Worm (Caenorhabditis elegans) whole organism, L4 larva: ENCODE measurements around the gene rom-2.

Experiments
- F37D6.2 ChIP-seq: sonication (generic microtip); optimal IDR thresholded peaks from 2 replicates; lab custom pipeline; 2016; ENCODE audit warnings: mild to moderate bottlenecking, missing genetic modification characterization, missing compliant biosample characterization
- F49E8.2 ChIP-seq: sonication (generic microtip); optimal IDR thresholded peaks from 2 replicates; lab custom pipeline; 2016; ENCODE audit warnings: missing compliant biosample characterization, mild to moderate bottlenecking, missing genetic modification characterization, borderline replicate concordance
- T26A8.4 ChIP-seq: fragments of 200-800 bp; sonication (Bioruptor generic); IDR thresholded peaks from 2 replicates; pipeline ENCODE4 v1.3.6; 2022; ENCODE audit warnings: missing genetic modification characterization, missing compliant biosample characterization
- Y105C5A.15 ChIP-seq: fragments of 200-800 bp; sonication (Bioruptor generic); IDR thresholded peaks from 2 replicates; pipeline ENCODE4 v1.3.6; 2022; ENCODE audit warnings: missing genetic modification characterization, missing compliant biosample characterization
- Y75B8A.6 ChIP-seq: fragments of 200-800 bp; sonication (Bioruptor generic); IDR thresholded peaks from 2 replicates; pipeline ENCODE4 v1.3.6; 2022; ENCODE audit warnings: missing genetic modification reagents, missing genetic modification characterization, missing compliant biosample characterization
- ceh-28 ChIP-seq: fragments of 150-350 bp; optimal IDR thresholded peaks from 2 replicates; lab custom pipeline; 2014; ENCODE audit warnings: missing biosample characterization, missing genetic modification reagents, missing genetic modification characterization
- ceh-44 ChIP-seq: fragments of 200-800 bp; sonication (Bioruptor generic); IDR thresholded peaks from 2 replicates; pipeline ENCODE4 v1.3.6; 2022; ENCODE audit warnings: missing genetic modification reagents, missing genetic modification characterization, missing compliant biosample characterization
- daf-16 ChIP-seq, 3 experiments: sonication (generic microtip); optimal IDR thresholded peaks; 2 replicates each; lab custom pipeline; 2016 to 2017; ENCODE audit warnings: missing genetic modification characterization in 3 of 3, missing genetic modification reagents in 3 of 3, mild to moderate bottlenecking in 2 of 3, missing compliant biosample characterization in 2 of 3, missing biosample characterization in 1 of 3, moderate library complexity in 1 of 3
- dmd-6 ChIP-seq: fragments of 200-800 bp; sonication (Bioruptor generic); IDR thresholded peaks from 2 replicates; pipeline ENCODE4 v1.3.6; 2022; ENCODE audit warnings: missing genetic modification reagents, missing genetic modification characterization, missing compliant biosample characterization
- dmd-8 ChIP-seq: fragments of 200-800 bp; sonication (Bioruptor generic); IDR thresholded peaks from 2 replicates; pipeline ENCODE4 v1.3.6; 2022; ENCODE audit warnings: missing genetic modification characterization, missing compliant biosample characterization
- dpl-1 ChIP-seq: fragments of 150-350 bp; optimal IDR thresholded peaks from 2 replicates; lab custom pipeline; 2014; ENCODE audit warnings: missing biosample characterization, missing genetic modification reagents, missing genetic modification characterization
- dve-1 ChIP-seq: sonication (generic microtip); optimal IDR thresholded peaks from 2 replicates; lab custom pipeline; 2017; ENCODE audit warnings: antibody characterized with exemption, mild to moderate bottlenecking, missing genetic modification characterization, missing compliant biosample characterization; ENCODE audit not compliant: insufficient read depth
- egl-43 ChIP-seq: fragments of 200-800 bp; sonication (Bioruptor generic); IDR thresholded peaks from 2 replicates; pipeline ENCODE4 v1.3.6; 2022; ENCODE audit warnings: missing genetic modification reagents, missing genetic modification characterization, missing compliant biosample characterization
- hif-1 ChIP-seq, 2 experiments: sonication (generic microtip); optimal IDR thresholded peaks; 2 replicates each; lab custom pipeline; 2016 to 2017; ENCODE audit warnings: missing compliant biosample characterization in 2 of 2, missing genetic modification characterization in 2 of 2, missing genetic modification reagents in 2 of 2, missing genotype in 2 of 2, mild to moderate bottlenecking in 1 of 2
- hlh-11 ChIP-seq: fragments of 200-800 bp; sonication (Bioruptor generic); optimal IDR thresholded peaks from 2 replicates; lab custom pipeline; 2018; ENCODE audit warnings: mild to moderate bottlenecking, missing genetic modification characterization, missing compliant biosample characterization
- hlh-30 ChIP-seq: sonication (generic microtip); optimal IDR thresholded peaks from 2 replicates; lab custom pipeline; 2017; ENCODE audit warnings: antibody characterized with exemption, mild to moderate bottlenecking, missing genetic modification characterization, missing compliant biosample characterization; ENCODE audit not compliant: insufficient read depth
- hmg-1.1 ChIP-seq: fragments of 200-800 bp; sonication (Bioruptor generic); IDR thresholded peaks from 2 replicates; pipeline ENCODE4 v1.3.6; 2022; ENCODE audit warnings: missing genetic modification reagents, missing genetic modification characterization, missing compliant biosample characterization
- jun-1 ChIP-seq: fragments of 150-350 bp; optimal IDR thresholded peaks from 2 replicates; lab custom pipeline; 2014; ENCODE audit warnings: missing biosample characterization, missing genetic modification reagents, missing genetic modification characterization
- lin-1 ChIP-seq: fragments of 200-800 bp; sonication (Bioruptor generic); IDR thresholded peaks from 2 replicates; pipeline ENCODE4 v1.3.6; 2022; ENCODE audit warnings: missing genetic modification reagents, missing genetic modification characterization, missing compliant biosample characterization
- lin-15B ChIP-seq: fragments of 150-350 bp; sonication (generic microtip); optimal IDR thresholded peaks from 3 replicates; lab custom pipeline; 2014; ENCODE audit warnings: missing biosample characterization, missing genetic modification characterization
- lin-29 ChIP-seq: fragments of 200-800 bp; sonication (Bioruptor generic); IDR thresholded peaks from 2 replicates; pipeline ENCODE4 v1.3.6; 2022; ENCODE audit warnings: missing genetic modification reagents, missing genetic modification characterization, missing compliant biosample characterization
- lin-38 ChIP-seq: fragments of 200-800 bp; sonication (Bioruptor generic); IDR thresholded peaks from 2 replicates; pipeline ENCODE4 v1.3.6; 2022; ENCODE audit warnings: missing genetic modification reagents, missing genetic modification characterization, missing compliant biosample characterization
- lsy-2 ChIP-seq, 2 experiments: fragments of 150-350 bp in 1 of 2; sonication (generic microtip) in 1 of 2; optimal IDR thresholded peaks; 2 replicates each; lab custom pipeline; 2014 to 2017; ENCODE audit warnings: missing biosample characterization in 2 of 2, missing genetic modification characterization in 2 of 2
- madf-5 ChIP-seq, 2 experiments: fragments of 200-800 bp; sonication (Bioruptor generic); IDR thresholded peaks; 2 replicates each; pipeline ENCODE4 v1.3.6; 2022; ENCODE audit warnings: missing compliant biosample characterization in 2 of 2, missing genetic modification characterization in 2 of 2
- mes-2 ChIP-seq: sonication (generic microtip); optimal IDR thresholded peaks from 2 replicates; lab custom pipeline; 2016; ENCODE audit warnings: missing genotype, mild to moderate bottlenecking, missing genetic modification characterization, missing compliant biosample characterization; ENCODE audit not compliant: poor library complexity, severe bottlenecking
- mxl-2 ChIP-seq: fragments of 200-800 bp; sonication (Bioruptor generic); conservative IDR thresholded peaks from 2 replicates; pipeline ENCODE4 v1.3.6; 2022; ENCODE audit warnings: missing genetic modification reagents, missing genetic modification characterization, missing compliant biosample characterization
- nhr-28 ChIP-seq: fragments of 150-350 bp; optimal IDR thresholded peaks from 2 replicates; lab custom pipeline; 2014; ENCODE audit warnings: missing biosample characterization, missing genetic modification characterization
- nhr-42 ChIP-seq: fragments of 200-800 bp; sonication (Bioruptor generic); IDR thresholded peaks from 2 replicates; pipeline ENCODE4 v1.3.6; 2022; ENCODE audit warnings: missing genetic modification characterization, missing compliant biosample characterization
- nhr-48 ChIP-seq: sonication (generic microtip); optimal IDR thresholded peaks from 2 replicates; lab custom pipeline; 2016; ENCODE audit warnings: mild to moderate bottlenecking, missing genetic modification characterization, missing compliant biosample characterization
- nhr-77 ChIP-seq: fragments of 150-350 bp; optimal IDR thresholded peaks from 2 replicates; lab custom pipeline; 2014; ENCODE audit warnings: missing biosample characterization, missing genetic modification characterization
- php-3 ChIP-seq: fragments of 200-800 bp; sonication (Bioruptor generic); IDR thresholded peaks from 2 replicates; pipeline ENCODE4 v1.3.6; 2022; ENCODE audit warnings: missing genetic modification reagents, missing genetic modification characterization, missing compliant biosample characterization
- pqm-1 ChIP-seq: sonication (generic microtip); optimal IDR thresholded peaks from 2 replicates; lab custom pipeline; 2017; ENCODE audit warnings: missing biosample characterization, missing genetic modification characterization
- set-16 ChIP-seq: fragments of 200-800 bp; sonication (Bioruptor generic); IDR thresholded peaks from 2 replicates; pipeline ENCODE4 v1.3.6; 2022; ENCODE audit warnings: missing genetic modification reagents, missing genetic modification characterization, missing compliant biosample characterization
- snpc-1.2 ChIP-seq: fragments of 200-800 bp; sonication (Bioruptor generic); IDR thresholded peaks from 2 replicates; pipeline ENCODE4 v1.3.6; 2022; ENCODE audit warnings: missing genetic modification reagents, missing genetic modification characterization, missing compliant biosample characterization
- unc-62 ChIP-seq, 3 experiments: fragments of 150-350 bp in 1 of 3; sonication (generic microtip); optimal IDR thresholded peaks in 2 of 3; peaks in 1 of 3; 1 replicate in 1 of 3; 2 replicates in 2 of 3; lab custom pipeline; 2014 to 2017; ENCODE audit warnings: missing biosample characterization in 3 of 3, missing genetic modification characterization in 3 of 3, missing genetic modification reagents in 3 of 3, missing genotype in 1 of 3
- ztf-11 ChIP-seq: fragments of 150-350 bp; optimal IDR thresholded peaks from 2 replicates; lab custom pipeline; 2014; ENCODE audit warnings: missing biosample characterization, missing genetic modification characterization

Gene rom-2

ce11 chrIII:9582240-9582639 is 13.2 kb downstream of the rom-2 start, which contains the start of gene C48B4.3:
C48B4.3 (minus strand) TSS chrIII:9582388.
- TF ChIP-seq daf-16 (GFP tag; optimal IDR thresholded peaks at IDR 0.05; lab: Kevin White, UChicago) (no peak), daf-16 (tag; optimal IDR thresholded peaks at IDR 0.05; lab: Kevin White, UChicago) (peak; percentile 99), hlh-11 (tag; lab: Kevin White, UChicago) (peak; percentile 14), hif-1 (tag; optimal IDR thresholded peaks at IDR 0.05; lab: Kevin White, UChicago) (no peak), lin-15B (tag; lab: Kevin White, UChicago) (no peak), nhr-77 (tag; lab: Kevin White, UChicago) (peak; percentile 21), Y75B8A.6 (no peak), F37D6.2 (tag; lab: Kevin White, UChicago) (no peak), pqm-1 (peak; percentile 4), hmg-1.1 (GFP tag; lab: Robert Waterston, UW) (no peak), dve-1 (tag; lab: Kevin White, UChicago) (peak; percentile 75), ceh-44 (GFP tag; lab: Robert Waterston, UW) (no peak), php-3 (GFP tag; lab: Robert Waterston, UW) (peak; percentile 74), lin-1 (no peak), ztf-11 (no peak), dpl-1 (GFP tag; lab: Kevin White, UChicago) (no peak), nhr-28 (tag; lab: Kevin White, UChicago) (peak; percentile 29)

ce11 chrIII:9580039-9580891 is 15.2 kb downstream of the rom-2 start, which contains the start of gene ced-7:
ced-7 (minus strand) TSS chrIII:9580089.
- TF ChIP-seq lin-38 (GFP tag; lab: Robert Waterston, UW) (peak; percentile 49), lsy-2 (tag; optimal IDR thresholded peaks at IDR 0.05; lab: Kevin White, UChicago) (peak in 1 of 2 experiments; percentile 28), jun-1 (tag; lab: Kevin White, UChicago) (no peak), lin-29 (no peak), snpc-1.2 (GFP tag; lab: Robert Waterston, UW) (no peak), egl-43 (no peak), unc-62 (GFP tag; optimal IDR thresholded peaks at IDR 0.05 in 1 of 2; lab: Kevin White, UChicago) (peak in 1 of 2 experiments; percentile 45), unc-62 (tag; optimal IDR thresholded peaks at IDR 0.05; lab: Kevin White, UChicago) (no peak), mxl-2 (no peak), hlh-30 (tag; lab: Kevin White, UChicago) (peak; percentile 87), daf-16 (GFP tag; optimal IDR thresholded peaks at IDR 0.05; lab: Kevin White, UChicago) (no peak), daf-16 (tag; optimal IDR thresholded peaks at IDR 0.05; lab: Kevin White, UChicago) (peak; percentile 77)

ce11 chrIII:9570869-9571268 is 24.6 kb downstream of the rom-2 start:
- TF ChIP-seq hlh-30 (tag; lab: Kevin White, UChicago) (no peak), lsy-2 (tag; optimal IDR thresholded peaks at IDR 0.05; lab: Kevin White, UChicago) (peak in 1 of 2 experiments; percentile 54), lin-38 (GFP tag; lab: Robert Waterston, UW) (peak; percentile 42; the same call in 1 of the 2 replicates), T26A8.4 (GFP tag; lab: Robert Waterston, UW) (peak; percentile 21; the same call in 1 of the 2 replicates), dpl-1 (GFP tag; lab: Kevin White, UChicago) (peak; percentile 85), nhr-42 (GFP tag; lab: Robert Waterston, UW) (no peak), mes-2 (tag; lab: Kevin White, UChicago) (peak; percentile 13), dmd-8 (GFP tag; lab: Robert Waterston, UW) (no peak), ceh-28 (no peak)
- TF ChIP-seq, all 104 proteins: peak for 5

ce11 chrIII:9568451-9568850 is 27.0 kb downstream of the rom-2 start, which contains the start of gene C48B4.13:
C48B4.13 (plus strand) TSS chrIII:9568751.
- TF ChIP-seq madf-5 (GFP tag; IDR thresholded peaks at IDR 0.05; lab: Robert Waterston, UW) (no peak), F49E8.2 (tag; lab: Kevin White, UChicago) (no peak), dmd-6 (no peak), mes-2 (tag; lab: Kevin White, UChicago) (no peak), lin-29 (no peak), Y105C5A.15 (GFP tag; lab: Robert Waterston, UW) (no peak), nhr-48 (no peak), set-16 (GFP tag; lab: Robert Waterston, UW) (no peak)
